Fruit fly (Drosophila melanogaster) whole organism, pupa: ENCODE data around the gene Osi17.

ENCODE experiments used
- CG10348 ChIP-seq: fragments of 200-800 bp; sonication (Bioruptor generic); IDR thresholded peaks from 2 replicates; pipeline ENCODE4 v1.3.6; 2022; ENCODE audit warnings: missing biosample characterization, missing genetic modification characterization
- CG12605 ChIP-seq: fragments of 200-800 bp; sonication (Bioruptor generic); IDR thresholded peaks from 2 replicates; pipeline ENCODE4 v1.3.6; 2022; ENCODE audit warnings: missing biosample characterization, missing genetic modification characterization
- CG13204 ChIP-seq: fragments of 200-800 bp; sonication (Bioruptor generic); optimal IDR thresholded peaks from 2 replicates; lab custom pipeline; 2018; ENCODE audit warnings: missing biosample characterization, mild to moderate bottlenecking, missing genetic modification characterization, moderate library complexity
- CG14655 ChIP-seq: fragments of 200-800 bp; sonication (Bioruptor generic); optimal IDR thresholded peaks from 3 replicates; lab custom pipeline; 2017; ENCODE audit warnings: mild to moderate bottlenecking, missing biosample characterization, missing genetic modification reagents, missing genetic modification characterization
- CG15710 ChIP-seq: fragments of 200-800 bp; sonication (Bioruptor generic); optimal IDR thresholded peaks from 2 replicates; lab custom pipeline; 2018; ENCODE audit warnings: missing biosample characterization, mild to moderate bottlenecking, missing genetic modification characterization, moderate library complexity
- CG17806 ChIP-seq: fragments of 200-800 bp; sonication (Bioruptor generic); optimal IDR thresholded peaks from 2 replicates; lab custom pipeline; 2018; ENCODE audit warnings: missing biosample characterization, mild to moderate bottlenecking, missing genetic modification characterization, moderate library complexity
- CG32121 ChIP-seq: fragments of 200-800 bp; sonication (Bioruptor generic); IDR thresholded peaks from 2 replicates; pipeline ENCODE4 v1.3.6; 2022; ENCODE audit warnings: missing biosample characterization, missing genetic modification characterization
- CG34367 ChIP-seq: fragments of 200-800 bp; sonication (Bioruptor generic); optimal IDR thresholded peaks from 2 replicates; lab custom pipeline; 2018; ENCODE audit warnings: missing biosample characterization, mild to moderate bottlenecking, missing genetic modification characterization
- CG4496 ChIP-seq: fragments of 200-800 bp; sonication (Bioruptor generic); IDR thresholded peaks from 3 replicates; pipeline ENCODE4 v1.3.6; 2022; ENCODE audit warnings: missing biosample characterization, missing genetic modification characterization
- CG8159 ChIP-seq: fragments of 200-800 bp; sonication (Bioruptor generic); optimal IDR thresholded peaks from 3 replicates; lab custom pipeline; 2018; ENCODE audit warnings: missing biosample characterization, mild to moderate bottlenecking, missing genetic modification characterization, moderate library complexity
- CG8301 ChIP-seq: fragments of 200-800 bp; sonication (Bioruptor generic); optimal IDR thresholded peaks from 2 replicates; lab custom pipeline; 2018; ENCODE audit warnings: missing biosample characterization, mild to moderate bottlenecking, missing genetic modification characterization
- CG9948 ChIP-seq: fragments of 200-800 bp; sonication (Bioruptor generic); optimal IDR thresholded peaks from 2 replicates; lab custom pipeline; 2018; ENCODE audit warnings: missing biosample characterization, mild to moderate bottlenecking, missing genetic modification characterization, moderate library complexity
- D1 ChIP-seq: fragments of 200-800 bp; sonication (Bioruptor generic); optimal IDR thresholded peaks from 2 replicates; lab custom pipeline; 2018; ENCODE audit warnings: missing biosample characterization, mild to moderate bottlenecking, missing genetic modification characterization, moderate library complexity
- EcR ChIP-seq: fragments of 200-800 bp; sonication (Bioruptor generic); optimal IDR thresholded peaks from 3 replicates; lab custom pipeline; 2019; ENCODE audit warnings: missing biosample characterization, missing genetic modification characterization, mild to moderate bottlenecking, moderate library complexity, missing genetic modification reagents
- Ets98B ChIP-seq: fragments of 200-800 bp; sonication (Bioruptor generic); IDR thresholded peaks from 2 replicates; pipeline ENCODE4 v1.3.6; 2022; ENCODE audit warnings: missing biosample characterization, missing genetic modification characterization
- Pif1A ChIP-seq: fragments of 200-800 bp; sonication (Bioruptor generic); optimal IDR thresholded peaks from 3 replicates; lab custom pipeline; 2016; ENCODE audit warnings: missing biosample characterization, missing genetic modification characterization
- Pif1B ChIP-seq: fragments of 200-800 bp; sonication (Bioruptor generic); optimal IDR thresholded peaks from 3 replicates; lab custom pipeline; 2016; ENCODE audit warnings: missing biosample characterization, missing genetic modification characterization
- Snoo ChIP-seq: fragments of 200-800 bp; sonication (Bioruptor generic); optimal IDR thresholded peaks from 3 replicates; lab custom pipeline; 2017; ENCODE audit warnings: missing biosample characterization, mild to moderate bottlenecking, missing genetic modification characterization, inconsistent platforms
- fd96Ca ChIP-seq: fragments of 200-800 bp; sonication (Bioruptor generic); IDR thresholded peaks from 3 replicates; pipeline ENCODE4 v1.3.6; 2022; ENCODE audit warnings: missing biosample characterization, missing genetic modification characterization
- gl ChIP-seq: fragments of 200-800 bp; sonication (Bioruptor generic); optimal IDR thresholded peaks from 2 replicates; lab custom pipeline; 2018; ENCODE audit warnings: missing biosample characterization, mild to moderate bottlenecking, missing genetic modification characterization
- rn ChIP-seq: fragments of 200-800 bp; sonication (Bioruptor generic); IDR thresholded peaks from 2 replicates; pipeline ENCODE4 v1.3.6; 2022; ENCODE audit warnings: missing biosample characterization, missing genetic modification characterization

The Osi17 gene

dm6 chr3R:6301257-6301839, 10.2 kb upstream of the Osi17 start, which contains the start of gene Osi15:
Osi15 (plus strand) TSS chr3R:6301804.
- TF ChIP-seq CG9948 (no peak), CG15710 (tag; lab: Kevin White, UChicago) (no peak), CG10348 (GFP tag; lab: Robert Waterston, UW) (no peak), EcR (no peak), CG17806 (tag; lab: Kevin White, UChicago) (no peak), D1 (tag; lab: Kevin White, UChicago) (no peak), fd96Ca (GFP tag; lab: Robert Waterston, UW) (no peak), CG14655 (GFP tag; lab: Kevin White, UChicago) (no peak), CG8301 (tag; lab: Kevin White, UChicago) (no peak), Pif1B (GFP tag; lab: Kevin White, UChicago) (no peak), Ets98B (GFP tag; lab: Robert Waterston, UW) (no peak), CG12605 (GFP tag; lab: Robert Waterston, UW) (no peak), gl (tag; lab: Kevin White, UChicago) (no peak), CG32121 (GFP tag; lab: Robert Waterston, UW) (no peak), CG13204 (GFP tag; lab: Kevin White, UChicago) (no peak), CG4496 (GFP tag; lab: Robert Waterston, UW) (no peak), Snoo (tag; lab: Kevin White, UChicago) (no peak), CG34367 (tag; lab: Kevin White, UChicago) (no peak)
- TF ChIP-seq, all 21 proteins: peak for 0

dm6 chr3R:6303738-6304137, 7.8 kb upstream of the Osi17 start, which contains the start of gene CG46396:
CG46396 (plus strand) TSS chr3R:6304038.
- TF ChIP-seq CG8159 (tag; lab: Kevin White, UChicago) (no peak), CG4496 (GFP tag; lab: Robert Waterston, UW) (no peak), CG10348 (GFP tag; lab: Robert Waterston, UW) (no peak), gl (tag; lab: Kevin White, UChicago) (no peak), CG12605 (GFP tag; lab: Robert Waterston, UW) (no peak), CG17806 (tag; lab: Kevin White, UChicago) (no peak), CG32121 (GFP tag; lab: Robert Waterston, UW) (no peak), CG13204 (GFP tag; lab: Kevin White, UChicago) (no peak), Pif1A (GFP tag; lab: Kevin White, UChicago) (no peak), CG15710 (tag; lab: Kevin White, UChicago) (no peak), Ets98B (GFP tag; lab: Robert Waterston, UW) (no peak), CG8301 (tag; lab: Kevin White, UChicago) (no peak), rn (GFP tag; lab: Robert Waterston, UW) (no peak), D1 (tag; lab: Kevin White, UChicago) (no peak), CG14655 (GFP tag; lab: Kevin White, UChicago) (no peak), CG34367 (tag; lab: Kevin White, UChicago) (no peak), EcR (no peak), Pif1B (GFP tag; lab: Kevin White, UChicago) (no peak), Snoo (tag; lab: Kevin White, UChicago) (no peak), CG9948 (no peak)

DNA sequence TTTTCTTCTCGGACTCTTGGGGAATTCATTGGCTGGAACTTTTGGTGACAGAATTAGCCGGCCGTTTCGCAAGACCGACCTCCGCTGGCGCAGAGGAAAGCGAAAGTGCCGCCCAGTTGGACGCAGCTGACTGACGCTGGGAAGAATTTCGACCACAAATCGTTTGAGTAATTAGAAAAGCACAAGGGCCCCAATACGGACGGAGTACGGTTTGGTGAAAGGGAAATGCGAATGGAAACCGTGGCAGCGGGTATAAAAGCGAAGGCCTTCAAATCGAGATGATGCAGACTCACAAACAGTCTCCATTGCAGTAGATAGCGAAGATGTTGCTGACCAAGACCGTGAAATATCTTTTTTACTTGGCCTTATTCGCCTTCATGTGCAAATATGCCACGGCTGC, 6.6 kb upstream of the Osi17 start, which contains the start of gene Osi16:
Gene Osi16 (plus strand): TSS at position 301 of the 400 bp plus-strand sequence.
- TF ChIP-seq fd96Ca (GFP tag; lab: Robert Waterston, UW) (no peak), CG34367 (tag; lab: Kevin White, UChicago) (no peak), CG4496 (GFP tag; lab: Robert Waterston, UW) (no peak), Pif1B (GFP tag; lab: Kevin White, UChicago) (no peak), CG32121 (GFP tag; lab: Robert Waterston, UW) (no peak), CG10348 (GFP tag; lab: Robert Waterston, UW) (no peak), CG8301 (tag; lab: Kevin White, UChicago) (no peak), CG9948 (no peak), D1 (tag; lab: Kevin White, UChicago) (no peak), CG13204 (GFP tag; lab: Kevin White, UChicago) (no peak), Ets98B (GFP tag; lab: Robert Waterston, UW) (no peak), CG17806 (tag; lab: Kevin White, UChicago) (no peak), Pif1A (GFP tag; lab: Kevin White, UChicago) (no peak), CG12605 (GFP tag; lab: Robert Waterston, UW) (no peak), CG14655 (GFP tag; lab: Kevin White, UChicago) (no peak), rn (GFP tag; lab: Robert Waterston, UW) (no peak), Snoo (tag; lab: Kevin White, UChicago) (no peak), gl (tag; lab: Kevin White, UChicago) (no peak)
- TF ChIP-seq, all 21 proteins: peak for 0

dm6 chr3R:6306584-6306983, 5.0 kb upstream of the Osi17 start, which contains the start of gene CG46026:
CG46026 (plus strand) TSS chr3R:6306884.
- TF ChIP-seq CG10348 (GFP tag; lab: Robert Waterston, UW) (no peak), CG34367 (tag; lab: Kevin White, UChicago) (no peak), CG15710 (tag; lab: Kevin White, UChicago) (no peak), CG8301 (tag; lab: Kevin White, UChicago) (no peak), EcR (no peak), CG4496 (GFP tag; lab: Robert Waterston, UW) (no peak), Pif1B (GFP tag; lab: Kevin White, UChicago) (no peak), D1 (tag; lab: Kevin White, UChicago) (no peak), CG8159 (tag; lab: Kevin White, UChicago) (no peak)

- TF ChIP-seq CG10348 (GFP tag; lab: Robert Waterston, UW), result no peak
- no peak for TF ChIP-seq CG8159 (tag; lab: Kevin White, UChicago)
- TF ChIP-seq CG13204 (GFP tag; lab: Kevin White, UChicago), result no peak
Observed at dm6 chr3R:6309676-6310075, 1.9 kb upstream of the Osi17 start, which contains the start of gene CG31560. CG31560 (plus strand) TSS chr3R:6309976.
